Fruit fly (Drosophila melanogaster) whole organism: ENCODE measurements around the gene Vha100-1.

Experiments
- Dll ChIP-seq: fragments of >200 bp; optimal IDR thresholded peaks from 2 replicates; lab custom pipeline; 2017
- EcR ChIP-seq, 2 experiments: fragments of >200 bp; optimal IDR thresholded peaks; 2 replicates each; lab custom pipeline; 2017; ENCODE audit warnings: missing biosample characterization in 2 of 2, missing genetic modification characterization in 2 of 2, missing genetic modification reagents in 2 of 2
- psq ChIP-seq: fragments of >200 bp; optimal IDR thresholded peaks from 2 replicates; lab custom pipeline; 2017
- usp ChIP-seq: fragments of >200 bp; optimal IDR thresholded peaks from 2 replicates; lab custom pipeline; 2017; ENCODE audit warnings: missing biosample characterization, missing genetic modification characterization, mixed read lengths

DNA sequence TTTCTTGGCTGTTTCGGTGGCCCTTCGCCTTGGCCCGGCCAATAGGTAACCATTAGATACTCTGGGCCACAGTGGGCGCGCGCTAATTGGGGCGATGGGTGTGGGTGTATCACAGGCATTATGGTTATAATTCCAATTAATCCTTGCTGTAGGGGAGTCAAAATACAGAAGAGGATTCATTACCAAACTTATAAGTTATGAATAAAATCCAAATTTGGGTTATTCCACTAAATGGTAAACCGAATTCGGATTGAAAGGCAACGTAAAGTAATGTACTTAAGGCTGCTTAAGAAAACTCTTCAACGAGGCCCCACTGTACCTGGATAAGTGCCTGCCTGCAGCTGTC, 41.4 kb upstream of the Vha100-1 start:
- TF ChIP-seq Dll (lab: Kevin White, UChicago) = no peak
- TF ChIP-seq psq (lab: Kevin White, UChicago) = no peak
- no peak for TF ChIP-seq usp (GFP tag; lab: Kevin White, UChicago)
- no peak for TF ChIP-seq EcR (GFP tag; optimal IDR thresholded peaks at IDR 0.05; lab: Kevin White, UChicago)
